Worm (Caenorhabditis elegans) whole organism, dauer: Measurements from ENCODE around the gene pgph-1.

Experiments
- unc-62 ChIP-seq: sonication (generic microtip); optimal IDR thresholded peaks from 2 replicates; lab custom pipeline; 2017; ENCODE audit warnings: missing biosample characterization, missing genetic modification reagents, missing genetic modification characterization

Gene pgph-1

ce11 chrV:5717237-5717935 lies 35.9 kb downstream of the pgph-1 start, which contains the start of gene rga-3:
TSS of gene rga-3 (plus strand) at chrV:5717885.
- TF ChIP-seq unc-62: no peak

- no peak for TF ChIP-seq unc-62
Observed at ce11 chrV:5716508-5716907, 36.8 kb downstream of the pgph-1 start, which contains the start of gene K09H11.9. TSS of gene K09H11.9 (minus strand) at chrV:5716608.

DNA sequence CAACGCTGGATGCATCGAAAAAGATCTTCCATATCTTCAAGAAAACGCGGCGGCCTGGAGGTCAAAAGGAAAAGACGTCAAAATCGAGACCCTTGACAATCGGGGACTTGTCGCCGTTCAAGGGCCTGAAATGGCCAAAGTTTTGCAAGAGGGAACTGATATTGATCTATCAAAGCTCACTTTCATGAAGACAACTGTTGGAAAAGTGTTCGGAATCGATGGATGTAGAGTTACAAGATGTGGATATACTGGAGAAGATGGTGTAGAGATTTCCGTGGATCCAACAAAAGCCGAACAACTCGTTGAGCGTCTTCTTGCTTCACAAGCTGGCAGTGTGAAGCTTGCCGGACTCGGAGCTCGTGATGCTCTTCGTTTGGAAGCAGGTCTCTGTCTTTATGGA lies 39.8 kb downstream of the pgph-1 start:
- no peak for TF ChIP-seq unc-62

DNA sequence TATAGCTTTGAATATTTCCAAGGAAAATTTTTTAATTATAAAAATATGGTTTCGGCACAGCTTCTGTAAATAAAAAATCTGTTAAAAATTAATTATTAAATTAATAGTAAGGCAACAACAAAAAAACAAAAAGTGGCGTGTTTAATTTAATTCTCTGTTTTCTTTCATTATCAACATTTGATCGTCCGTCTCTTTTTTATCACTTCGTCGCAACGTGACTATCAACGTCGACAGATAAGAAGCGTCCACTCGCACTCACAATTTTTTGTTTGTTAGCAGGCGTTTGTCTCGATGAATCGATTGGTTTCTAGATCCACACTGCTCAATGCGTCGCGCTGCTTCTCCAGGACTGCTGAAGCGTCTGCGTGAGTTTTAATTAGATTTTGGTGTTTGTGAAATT lies 40.7 kb downstream of the pgph-1 start, which contains the start of gene gcst-1:
TSS of gene gcst-1 (plus strand) at position 277 of the 400 bp plus-strand sequence.
- TF ChIP-seq unc-62: no peak

- no peak for TF ChIP-seq unc-62
Observed at ce11 chrV:5712189-5712588, 41.1 kb downstream of the pgph-1 start.

DNA sequence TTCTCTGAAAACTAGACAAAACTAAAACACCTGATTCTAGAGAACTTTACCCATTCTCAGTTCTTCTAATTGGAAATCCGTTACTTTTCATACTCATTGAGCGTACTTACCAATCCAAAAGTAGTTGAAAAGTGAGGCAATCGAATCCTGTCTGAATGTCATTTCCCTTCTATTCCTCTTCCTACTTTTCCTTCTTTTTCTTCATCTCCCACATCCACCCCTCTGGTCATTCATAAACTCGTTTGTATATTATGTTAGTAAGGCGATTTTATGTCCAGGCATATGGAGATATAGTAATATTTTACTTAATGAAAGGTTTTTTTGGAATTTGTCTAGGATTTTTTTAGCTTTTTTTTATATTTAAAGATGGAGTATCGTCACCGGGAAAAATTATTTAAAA lies 45.0 kb downstream of the pgph-1 start:
- TF ChIP-seq unc-62: no peak

- no peak for TF ChIP-seq unc-62
Observed at ce11 chrV:5705510-5705909, 47.8 kb downstream of the pgph-1 start, which contains the start of gene peli-1. TSS of gene peli-1 (plus strand) at chrV:5705810.

DNA sequence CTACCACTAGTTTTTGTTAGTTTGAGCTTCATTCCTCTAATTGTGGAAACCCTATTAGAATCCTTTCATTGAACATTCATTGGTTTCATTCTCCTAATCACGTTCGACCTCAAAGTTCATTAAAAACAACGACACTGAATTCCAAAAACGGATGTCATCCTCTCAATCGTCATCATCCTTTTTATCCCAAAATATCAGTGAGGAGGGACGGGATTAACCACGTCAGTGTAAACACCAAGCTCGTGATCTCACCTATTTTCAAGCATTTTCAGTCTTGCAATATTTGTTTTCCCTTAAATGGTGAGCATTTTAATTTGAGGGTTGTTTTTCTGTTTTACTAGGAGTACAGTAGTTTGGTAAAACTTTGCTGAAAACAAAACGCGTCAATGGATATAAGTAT lies 48.9 kb downstream of the pgph-1 start:
- no peak for TF ChIP-seq unc-62
